Worm (Caenorhabditis elegans): ENCODE measurements around the gene ife-1.
A peak's percentile ranks its signal among the peaks of the same experiment; 100 is the strongest.

ife-1 gene

DNA sequence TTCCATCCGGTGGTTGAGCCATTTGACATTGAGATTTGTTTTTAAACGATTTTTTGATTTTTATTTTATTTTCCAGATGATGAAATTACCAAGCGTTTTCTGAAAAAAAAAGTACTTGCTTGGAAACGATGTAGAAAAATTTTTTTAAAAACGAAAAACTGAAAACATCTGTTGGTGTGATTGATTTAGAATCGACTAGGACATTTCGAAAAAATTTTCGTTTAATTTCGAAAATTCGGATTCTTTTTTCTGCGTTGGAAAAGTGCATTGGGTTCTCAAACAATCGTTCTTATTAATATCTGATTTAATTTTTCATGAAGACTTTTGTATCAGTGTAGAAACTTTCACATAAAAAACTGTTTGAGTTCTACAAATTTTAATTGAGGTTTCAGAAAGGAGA is 16.0 kb downstream of the ife-1 start, which contains the start of gene F53A2.9:
TSS of gene F53A2.9 (minus strand) at position 101 of the 400 bp plus-strand sequence.
- TF ChIP-seq nhr-76 (tag; optimal IDR thresholded peaks at IDR 0.05), result no peak
- no peak for TF ChIP-seq mls-2 (tag; optimal IDR thresholded peaks at IDR 0.05)
- TF ChIP-seq ham-2 (GFP tag; optimal IDR thresholded peaks at IDR 0.05), result no peak
- no peak for TF ChIP-seq bed-3 (GFP tag; optimal IDR thresholded peaks at IDR 0.05)
- no peak for TF ChIP-seq tbx-8 (GFP tag; optimal IDR thresholded peaks at IDR 0.05)
- TF ChIP-seq sem-2 (GFP tag; optimal IDR thresholded peaks at IDR 0.05), result no peak
- TF ChIP-seq lin-13 (tag; optimal IDR thresholded peaks at IDR 0.05), result no peak
- TF ChIP-seq ceh-43 (GFP tag; optimal IDR thresholded peaks at IDR 0.05), result no peak
- no peak for TF ChIP-seq elt-3 (tag; optimal IDR thresholded peaks at IDR 0.05)
- no peak for TF ChIP-seq nhr-12 (tag; optimal IDR thresholded peaks at IDR 0.05)
- TF ChIP-seq lsy-2 (tag; optimal IDR thresholded peaks at IDR 0.05), result no peak
- TF ChIP-seq zip-8 (tag; optimal IDR thresholded peaks at IDR 0.05), result no peak
- no peak for TF ChIP-seq elt-1 (tag; optimal IDR thresholded peaks at IDR 0.05; ENCODE audit: borderline replicate concordance, insufficient read depth)
- no peak for TF ChIP-seq snpc-4 (tag; optimal IDR thresholded peaks at IDR 0.05)
- TF ChIP-seq ces-1 (GFP tag; optimal IDR thresholded peaks at IDR 0.05), result no peak

DNA sequence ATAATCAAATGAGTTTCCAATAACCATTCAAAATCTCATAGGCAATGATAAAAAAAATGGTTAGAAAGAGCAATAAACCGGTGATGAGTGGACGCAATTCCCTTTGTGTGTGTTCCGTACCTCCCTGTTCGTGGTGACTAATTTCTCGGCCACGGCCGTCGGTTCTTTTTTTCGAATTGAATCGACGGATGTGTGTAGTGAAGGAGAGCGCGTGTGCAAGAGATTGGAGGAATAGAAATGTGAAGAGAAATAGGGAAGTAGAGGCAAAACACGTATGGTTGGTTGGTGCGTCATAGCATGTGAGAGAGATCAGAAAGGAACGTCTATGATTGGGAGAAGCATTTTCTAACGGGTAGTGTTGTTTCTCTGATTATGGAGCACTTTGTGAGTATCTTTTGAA is 16.6 kb downstream of the ife-1 start:
- TF ChIP-seq ztf-11 (tag; optimal IDR thresholded peaks at IDR 0.05) (no peak), unc-120 (tag; optimal IDR thresholded peaks at IDR 0.05; ENCODE audit: poor library complexity, severe bottlenecking) (peak; percentile 29), mls-2 (tag; optimal IDR thresholded peaks at IDR 0.05) (no peak), bed-3 (GFP tag; optimal IDR thresholded peaks at IDR 0.05) (no peak), mep-1 (tag; optimal IDR thresholded peaks at IDR 0.05) (peak; percentile 45), ceh-83 (GFP tag; optimal IDR thresholded peaks at IDR 0.05) (no peak), ces-1 (GFP tag; optimal IDR thresholded peaks at IDR 0.05) (peak; percentile 29), elt-1 (tag; optimal IDR thresholded peaks at IDR 0.05; ENCODE audit: borderline replicate concordance, insufficient read depth) (no peak), drap-1 (GFP tag; optimal IDR thresholded peaks at IDR 0.05) (no peak), lsy-2 (tag; optimal IDR thresholded peaks at IDR 0.05) (no peak), ham-2 (GFP tag; optimal IDR thresholded peaks at IDR 0.05) (no peak), nhr-28 (tag; optimal IDR thresholded peaks at IDR 0.05) (no peak), nhr-76 (tag; optimal IDR thresholded peaks at IDR 0.05) (no peak)

DNA sequence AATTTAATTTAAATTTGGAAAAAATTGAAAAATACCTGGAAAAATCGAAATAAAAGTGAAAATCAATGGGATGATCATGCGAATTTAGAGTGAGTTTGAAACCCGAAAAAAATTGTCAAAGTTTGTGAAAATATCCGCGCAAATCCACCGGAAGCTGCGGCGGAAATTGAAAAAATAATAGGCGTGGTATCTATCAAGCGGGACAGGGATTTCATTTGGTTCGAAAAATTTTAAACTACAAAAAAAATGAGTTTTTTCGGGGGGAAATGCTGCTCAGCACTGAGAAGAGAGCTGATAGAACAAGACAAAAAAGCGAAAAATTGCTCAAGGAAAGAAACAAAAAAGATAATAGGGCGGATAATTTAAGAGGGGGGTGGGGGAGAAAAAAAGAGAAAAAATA is 27.8 kb downstream of the ife-1 start, which contains the start of gene T03F6.9:
TSS of gene T03F6.9 (minus strand) at position 101 of the 400 bp plus-strand sequence.
- TF ChIP-seq ces-1 (GFP tag; optimal IDR thresholded peaks at IDR 0.05), result no peak
- TF ChIP-seq mab-5 (tag; optimal IDR thresholded peaks at IDR 0.05), result no peak
- no peak for TF ChIP-seq elt-3 (tag; optimal IDR thresholded peaks at IDR 0.05)
- TF ChIP-seq bed-3 (GFP tag; optimal IDR thresholded peaks at IDR 0.05), result no peak
- no peak for TF ChIP-seq ztf-11 (tag; optimal IDR thresholded peaks at IDR 0.05)
- TF ChIP-seq cnd-1 (tag; optimal IDR thresholded peaks at IDR 0.05), result no peak
- TF ChIP-seq ceh-43 (GFP tag; optimal IDR thresholded peaks at IDR 0.05), result no peak
- no peak for TF ChIP-seq nhr-28 (tag; optimal IDR thresholded peaks at IDR 0.05)
- TF ChIP-seq hlh-1 (tag; optimal IDR thresholded peaks at IDR 0.05), result no peak
- TF ChIP-seq ham-2 (GFP tag; optimal IDR thresholded peaks at IDR 0.05), result no peak
- no peak for TF ChIP-seq unc-39 (tag; optimal IDR thresholded peaks at IDR 0.05)
- no peak for TF ChIP-seq tbx-8 (GFP tag; optimal IDR thresholded peaks at IDR 0.05)
- no peak for TF ChIP-seq flh-1 (GFP tag; optimal IDR thresholded peaks at IDR 0.05)
- TF ChIP-seq snpc-4 (tag; optimal IDR thresholded peaks at IDR 0.05), result no peak
- no peak for TF ChIP-seq lsy-2 (tag; optimal IDR thresholded peaks at IDR 0.05)
- TF ChIP-seq nhr-237 (tag; optimal IDR thresholded peaks at IDR 0.05), result no peak
- no peak for TF ChIP-seq drap-1 (GFP tag; optimal IDR thresholded peaks at IDR 0.05)
- no peak for TF ChIP-seq nhr-12 (tag; optimal IDR thresholded peaks at IDR 0.05)
- no peak for TF ChIP-seq lin-32 (GFP tag; optimal IDR thresholded peaks at IDR 0.05)
- no peak for TF ChIP-seq elt-1 (tag; optimal IDR thresholded peaks at IDR 0.05; ENCODE audit: borderline replicate concordance, insufficient read depth)

DNA sequence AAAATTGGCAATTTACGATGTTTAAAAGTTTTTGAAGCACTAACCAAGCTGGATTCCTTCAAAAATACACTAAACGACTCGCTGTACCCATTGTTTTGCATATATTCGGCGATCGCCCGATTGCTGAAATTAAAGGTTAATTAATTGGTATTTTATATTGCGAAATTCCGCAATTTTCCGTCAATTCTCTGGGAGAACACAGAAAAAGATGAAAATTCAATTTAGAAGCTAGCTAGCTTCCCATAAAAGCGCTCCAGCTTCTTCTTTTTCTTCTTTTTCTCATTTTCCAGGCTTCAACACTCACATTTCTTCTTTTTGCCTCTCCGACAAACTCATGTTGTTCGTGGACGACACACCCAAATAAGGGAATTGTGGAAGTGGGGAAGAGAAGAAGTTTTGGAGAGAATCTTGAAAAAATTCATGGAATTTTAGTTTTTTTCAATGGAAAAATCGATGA is 33.1 kb downstream of the ife-1 start, which contains the start of gene lis-1:
TSS of gene lis-1 (minus strand) at position 407 of the 457 bp plus-strand sequence.
- no peak for TF ChIP-seq mep-1 (tag; optimal IDR thresholded peaks at IDR 0.05)
- no peak for TF ChIP-seq cnd-1 (tag; optimal IDR thresholded peaks at IDR 0.05)
- no peak for TF ChIP-seq bed-3 (GFP tag; optimal IDR thresholded peaks at IDR 0.05)
- TF ChIP-seq nhr-76 (tag; optimal IDR thresholded peaks at IDR 0.05), result no peak
- peak; percentile 87 for TF ChIP-seq ces-1 (GFP tag; optimal IDR thresholded peaks at IDR 0.05)

DNA sequence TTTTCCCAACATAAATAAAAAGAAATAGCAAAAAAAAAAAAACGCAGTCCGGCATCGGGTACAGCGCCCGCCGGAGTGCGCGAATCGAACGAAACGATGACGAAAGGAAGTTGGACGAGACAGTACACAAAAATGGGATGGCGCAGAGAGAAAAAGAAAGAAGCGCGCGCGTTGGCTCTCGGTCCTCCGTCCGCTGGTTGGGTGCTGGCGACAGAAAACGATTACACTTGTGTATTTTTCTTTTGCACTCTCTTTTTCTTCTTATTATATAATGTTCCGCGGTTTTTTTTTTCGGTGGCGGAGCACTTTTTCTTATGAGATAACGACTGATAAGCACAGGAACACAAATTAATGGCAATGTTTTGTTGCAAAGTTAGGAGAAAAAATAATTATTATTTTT is 34.0 kb downstream of the ife-1 start:
- TF ChIP-seq mep-1 (tag; optimal IDR thresholded peaks at IDR 0.05) (no peak), hlh-1 (tag; optimal IDR thresholded peaks at IDR 0.05) (no peak), ham-2 (GFP tag; optimal IDR thresholded peaks at IDR 0.05) (no peak), elt-3 (tag; optimal IDR thresholded peaks at IDR 0.05) (no peak), nhr-12 (tag; optimal IDR thresholded peaks at IDR 0.05) (no peak), unc-62 (GFP tag; optimal IDR thresholded peaks at IDR 0.05) (no peak), tbx-8 (GFP tag; optimal IDR thresholded peaks at IDR 0.05) (no peak), unc-39 (tag; optimal IDR thresholded peaks at IDR 0.05) (no peak), sem-2 (GFP tag; optimal IDR thresholded peaks at IDR 0.05) (no peak), drap-1 (GFP tag; optimal IDR thresholded peaks at IDR 0.05) (no peak)
